Fruit fly (Drosophila melanogaster): ENCODE results near the gene CG31517.
A peak's percentile ranks its signal among the peaks of the same experiment; 100 is the strongest.

The CG31517 gene

dm6 chr3R:13915646-13916045 is 32.6 kb upstream of the CG31517 start (continued):
- TF ChIP-seq CG14965 (GFP tag; optimal IDR thresholded peaks at IDR 0.05; ENCODE audit: borderline replicate concordance), result no peak
- no peak for TF ChIP-seq bbx (GFP tag; IDR thresholded peaks at IDR 0.05; ENCODE audit: partially characterized antibody)
- TF ChIP-seq NfI (GFP tag; optimal IDR thresholded peaks at IDR 0.05), result peak; percentile 44
- 0 out of 2 replicates have a peak, but pooled peaks have one; percentile 22 for TF ChIP-seq CG17612 (GFP tag; IDR thresholded peaks at IDR 0.05)
- TF ChIP-seq HLH54F (GFP tag; optimal IDR thresholded peaks at IDR 0.05), result peak; percentile 43
- TF ChIP-seq CG6254 (GFP tag; optimal IDR thresholded peaks at IDR 0.05), result peak; percentile 71
- no peak for TF ChIP-seq amos (GFP tag; IDR thresholded peaks at IDR 0.05; ENCODE audit: partially characterized antibody)
- peak; percentile 26 for TF ChIP-seq CG33213 (GFP tag; optimal IDR thresholded peaks at IDR 0.05)
- TF ChIP-seq ase (GFP tag; IDR thresholded peaks at IDR 0.05), result peak; percentile 63; the same call in 2 of the 3 replicates
- 0 out of 3 replicates have a peak, but pooled peaks have one; percentile 51 for TF ChIP-seq CG11093 (GFP tag; IDR thresholded peaks at IDR 0.05)
- TF ChIP-seq CrebB (tag; optimal IDR thresholded peaks at IDR 0.05), result peak; percentile 13
- TF ChIP-seq Dll (GFP tag; IDR thresholded peaks at IDR 0.05; ENCODE audit: partially characterized antibody), result no peak
- TF ChIP-seq exex (tag; optimal IDR thresholded peaks at IDR 0.05), result no peak
- no peak for TF ChIP-seq eyg (GFP tag; optimal IDR thresholded peaks at IDR 0.05)
- no peak for TF ChIP-seq CG9797 (GFP tag; optimal IDR thresholded peaks at IDR 0.05)
- TF ChIP-seq tap (tag; optimal IDR thresholded peaks at IDR 0.05), result peak; percentile 47
- no peak for TF ChIP-seq CG10565 (GFP tag; optimal IDR thresholded peaks at IDR 0.05)
- peak; percentile 76 for TF ChIP-seq row (GFP tag; IDR thresholded peaks at IDR 0.05)
- peak; percentile 73 for TF ChIP-seq sisA (GFP tag; IDR thresholded peaks at IDR 0.05)
- TF ChIP-seq Asciz (GFP tag; optimal IDR thresholded peaks at IDR 0.05), result no peak
- peak; percentile 33 for TF ChIP-seq CG12942 (GFP tag; optimal IDR thresholded peaks at IDR 0.05)
- TF ChIP-seq CG9932 (GFP tag; IDR thresholded peaks at IDR 0.05), result peak; percentile 43; the same call in 1 of the 2 replicates
- TF ChIP-seq NC2α (GFP tag; optimal IDR thresholded peaks at IDR 0.05), result no peak
- peak; percentile 57 for TF ChIP-seq CG2120 (GFP tag; optimal IDR thresholded peaks at IDR 0.05)
- TF ChIP-seq CG30431 (GFP tag; optimal IDR thresholded peaks at IDR 0.05), result peak; percentile 63
- TF ChIP-seq CG4820 (GFP tag; optimal IDR thresholded peaks at IDR 0.05), result peak; percentile 72
- peak; percentile 68 for TF ChIP-seq CG32772 (GFP tag; IDR thresholded peaks at IDR 0.05)
- peak; percentile 83 for TF ChIP-seq Xrp1 (GFP tag; IDR thresholded peaks at IDR 0.05)
- peak; percentile 77 for TF ChIP-seq CG32767 (GFP tag; IDR thresholded peaks at IDR 0.05)
- no peak for TF ChIP-seq Hmx (GFP tag; optimal IDR thresholded peaks at IDR 0.05)
- TF ChIP-seq BtbVII (GFP tag; optimal IDR thresholded peaks at IDR 0.05), result no peak
- peak; percentile 6 for TF ChIP-seq gro (GFP tag; optimal IDR thresholded peaks at IDR 0.05)
- no peak for TF ChIP-seq gfzf (GFP tag; optimal IDR thresholded peaks at IDR 0.05)
- TF ChIP-seq ham (GFP tag; IDR thresholded peaks at IDR 0.05), result no peak
- peak; percentile 69; the same call in 2 of the 3 replicates for TF ChIP-seq H15 (GFP tag; IDR thresholded peaks at IDR 0.05)
- peak; percentile 20 for TF ChIP-seq CG12769 (tag; optimal IDR thresholded peaks at IDR 0.05)
- peak; percentile 72 for TF ChIP-seq CG2202 (tag; optimal IDR thresholded peaks at IDR 0.05)
- TF ChIP-seq CG16813 (GFP tag; IDR thresholded peaks at IDR 0.05; ENCODE audit: partially characterized antibody), result no peak
- TF ChIP-seq slp2 (GFP tag; optimal IDR thresholded peaks at IDR 0.05), result peak; percentile 36
- TF ChIP-seq CG12071 (GFP tag; optimal IDR thresholded peaks at IDR 0.05), result peak; percentile 42
- TF ChIP-seq YL-1 (GFP tag; optimal IDR thresholded peaks at IDR 0.05), result no peak
- peak; percentile 53 for TF ChIP-seq CG10209 (GFP tag; optimal IDR thresholded peaks at IDR 0.05)
- no peak for TF ChIP-seq CG2199 (GFP tag; IDR thresholded peaks at IDR 0.05)
- no peak for TF ChIP-seq chinmo (GFP tag; IDR thresholded peaks at IDR 0.05; ENCODE audit: partially characterized antibody)
- peak; percentile 66; the same call in 1 of the 3 replicates for TF ChIP-seq Mrtf (GFP tag; IDR thresholded peaks at IDR 0.05)
- TF ChIP-seq B-H1 (GFP tag; IDR thresholded peaks at IDR 0.05), result 0 out of 3 replicates have a peak, but pooled peaks have one; percentile 22
- 0 out of 2 replicates have a peak, but pooled peaks have one; percentile 19 for TF ChIP-seq Awh (GFP tag; IDR thresholded peaks at IDR 0.05)
- no peak for TF ChIP-seq insv (GFP tag; optimal IDR thresholded peaks at IDR 0.05)
- peak; percentile 45 for TF ChIP-seq org-1 (GFP tag; optimal IDR thresholded peaks at IDR 0.05)
- peak; percentile 32 for TF ChIP-seq CG15514 (GFP tag; optimal IDR thresholded peaks at IDR 0.05)

Data from whole organism, embryonic.